Fruit fly (Drosophila melanogaster) whole organism, adult: ENCODE measurements around the gene bcn92.

Experiments
- CG1620 ChIP-seq: fragments of 200-800 bp; sonication (Bioruptor generic); optimal IDR thresholded peaks from 2 replicates; lab custom pipeline; 2016; ENCODE audit warnings: missing biosample characterization, missing genetic modification characterization
- CG33017 ChIP-seq: fragments of 200-800 bp; sonication (Bioruptor generic); optimal IDR thresholded peaks from 2 replicates; lab custom pipeline; 2018; ENCODE audit warnings: missing biosample characterization, mild to moderate bottlenecking, missing genetic modification characterization, moderate library complexity
- CG5204 ChIP-seq: fragments of 200-800 bp; sonication (Bioruptor generic); optimal IDR thresholded peaks from 2 replicates; lab custom pipeline; 2016; ENCODE audit warnings: missing biosample characterization, missing genetic modification characterization
- CG7101 ChIP-seq: fragments of 200-800 bp; sonication (Bioruptor generic); optimal IDR thresholded peaks from 2 replicates; lab custom pipeline; 2018; ENCODE audit warnings: missing biosample characterization, mild to moderate bottlenecking, missing genetic modification characterization, moderate library complexity
- Clk ChIP-seq: fragments of 200-800 bp; sonication (Bioruptor generic); optimal IDR thresholded peaks from 2 replicates; lab custom pipeline; 2017; ENCODE audit warnings: missing biosample characterization, missing genetic modification characterization
- Crg-1 ChIP-seq: fragments of 200-800 bp; sonication (Bioruptor generic); optimal IDR thresholded peaks from 2 replicates; lab custom pipeline; 2016; ENCODE audit warnings: missing biosample characterization, missing genetic modification characterization
- Hr96 ChIP-seq: fragments of 200-800 bp; sonication (Bioruptor generic); optimal IDR thresholded peaks from 2 replicates; lab custom pipeline; 2016; ENCODE audit warnings: missing biosample characterization, missing genetic modification characterization
- bab1 ChIP-seq: fragments of 200-800 bp; sonication (Bioruptor generic); optimal IDR thresholded peaks from 3 replicates; lab custom pipeline; 2019; ENCODE audit warnings: missing biosample characterization, mild to moderate bottlenecking, missing genetic modification characterization, moderate library complexity
- kay ChIP-seq: fragments of 200-800 bp; sonication (Bioruptor generic); peaks from one replicate; lab custom pipeline; 2016; ENCODE audit warnings: missing biosample characterization, missing genetic modification characterization, borderline replicate concordance
- ovo ChIP-seq: fragments of 200-800 bp; sonication (Bioruptor generic); optimal IDR thresholded peaks from 2 replicates; lab custom pipeline; 2016; ENCODE audit warnings: missing biosample characterization, missing genetic modification characterization
- tj ChIP-seq: fragments of 200-800 bp; sonication (Bioruptor generic); optimal IDR thresholded peaks from 3 replicates; lab custom pipeline; 2017; ENCODE audit warnings: missing biosample characterization, mild to moderate bottlenecking, missing genetic modification characterization, moderate library complexity
- toe ChIP-seq: fragments of 200-800 bp; sonication (Bioruptor generic); optimal IDR thresholded peaks from 2 replicates; lab custom pipeline; 2016; ENCODE audit warnings: missing biosample characterization, missing genetic modification characterization

DNA sequence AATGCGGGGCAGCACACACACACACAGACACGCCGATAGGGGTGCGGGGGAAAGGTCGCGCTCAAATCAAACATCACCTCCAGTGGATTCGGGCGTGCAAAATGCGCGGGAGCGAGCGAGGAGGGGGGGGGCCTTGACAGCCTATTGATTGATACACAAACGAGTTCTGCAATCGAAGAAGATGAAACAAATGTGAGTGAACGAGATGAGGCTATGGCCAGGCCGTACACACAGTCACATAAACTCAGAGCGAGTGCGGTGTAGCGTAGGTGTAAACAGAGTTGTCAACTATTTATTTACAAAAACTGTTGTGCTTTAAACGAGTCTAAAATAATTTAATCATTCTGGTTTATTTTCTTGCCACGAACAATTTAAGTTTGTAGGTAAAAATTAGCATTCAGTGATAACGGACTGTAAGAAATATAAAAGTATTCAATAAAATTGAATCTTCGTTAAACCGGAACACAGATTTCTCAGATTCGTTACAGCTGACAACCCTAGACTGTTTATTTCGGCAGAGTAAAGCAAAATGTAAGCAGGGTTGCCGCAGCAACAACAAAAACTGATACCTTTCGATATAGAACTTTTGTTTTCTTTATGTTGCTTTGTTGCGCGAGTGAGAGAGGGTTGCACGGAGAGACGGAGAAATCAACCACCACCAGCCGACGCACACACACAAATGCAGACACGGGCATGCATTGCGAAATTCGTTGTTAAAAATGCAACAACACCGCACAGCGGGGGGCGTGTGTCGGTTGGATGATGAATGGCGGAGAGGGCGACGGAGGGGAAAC, 14.3 kb downstream of the bcn92 start:
- peak; percentile 33 for TF ChIP-seq ovo (GFP tag; lab: Kevin White, UChicago)
- TF ChIP-seq bab1 (GFP tag; lab: Kevin White, UChicago), result peak; percentile 86
- peak; percentile 76 for TF ChIP-seq CG33017 (tag; lab: Kevin White, UChicago)
- TF ChIP-seq Clk (GFP tag; lab: Kevin White, UChicago), result no peak
- peak; percentile 80 for TF ChIP-seq toe
- TF ChIP-seq Crg-1 (GFP tag; lab: Kevin White, UChicago), result peak; percentile 64
- TF ChIP-seq kay (GFP tag; lab: Kevin White, UChicago), result peak; percentile 74
- TF ChIP-seq CG1620, result peak; percentile 58
- peak; percentile 79 for TF ChIP-seq CG5204 (GFP tag; lab: Kevin White, UChicago)
- peak; percentile 90 for TF ChIP-seq CG7101 (tag; lab: Kevin White, UChicago)
- TF ChIP-seq tj, result no peak
- TF ChIP-seq Hr96, result peak; percentile 88
